Fruit fly (Drosophila melanogaster): Measurements from ENCODE around the gene CG42831.

CG42831 gene

DNA sequence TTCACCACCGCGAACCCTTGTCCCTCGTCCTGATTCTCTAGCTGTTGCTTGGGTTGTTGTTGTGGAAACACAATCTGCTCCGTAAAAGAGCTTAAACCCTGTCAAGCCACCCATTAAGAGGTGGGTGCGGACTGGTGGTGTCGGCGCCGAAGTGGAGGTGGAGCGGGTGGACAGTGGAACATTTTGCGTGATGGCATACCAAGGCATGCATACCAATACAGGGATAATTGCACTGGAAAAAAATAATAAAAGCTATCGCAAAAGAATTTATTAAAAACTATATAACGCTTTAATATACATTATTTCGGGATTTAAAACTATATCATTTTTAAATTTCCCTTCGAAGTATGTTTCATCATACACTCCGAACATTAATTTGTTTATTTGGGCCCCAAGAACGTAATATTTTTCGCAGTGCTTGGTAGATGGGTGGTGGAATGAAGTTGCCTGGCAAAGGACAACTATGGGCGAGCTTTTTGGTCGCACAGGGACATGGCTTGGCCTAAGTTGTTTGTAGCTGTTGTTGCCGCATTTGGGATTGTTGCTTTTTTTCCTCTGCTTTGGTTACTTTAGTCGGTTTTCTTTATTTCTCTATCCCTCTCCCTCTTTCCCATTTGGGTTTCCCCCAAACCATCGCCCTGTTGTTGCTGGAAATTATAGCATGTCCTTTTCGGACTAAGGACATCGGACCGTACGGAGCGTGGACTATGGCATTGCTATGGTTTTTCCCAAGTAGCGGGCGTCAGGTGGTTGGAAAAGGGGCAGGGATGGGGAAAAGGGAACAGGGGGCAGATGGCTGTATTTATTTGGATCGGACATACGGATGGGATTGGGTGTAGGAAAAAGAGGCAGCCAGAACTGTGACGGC is 8.0 kb downstream of the CG42831 start (continued):
- TF ChIP-seq Sox14 (GFP tag; optimal IDR thresholded peaks at IDR 0.05) = peak; percentile 6
- TF ChIP-seq OdsH (GFP tag; optimal IDR thresholded peaks at IDR 0.05) = peak; percentile 31
- peak; percentile 36 for TF ChIP-seq achi (GFP tag; optimal IDR thresholded peaks at IDR 0.05)
- no peak for TF ChIP-seq CG8319 (GFP tag; optimal IDR thresholded peaks at IDR 0.05)
- TF ChIP-seq CG1621 (tag; optimal IDR thresholded peaks at IDR 0.05) = no peak
- TF ChIP-seq CG34406 (GFP tag; optimal IDR thresholded peaks at IDR 0.05) = peak; percentile 16
- peak; percentile 72 for TF ChIP-seq svp (GFP tag)
- TF ChIP-seq CG10631 (GFP tag; optimal IDR thresholded peaks at IDR 0.05) = peak; percentile 49
- TF ChIP-seq Hr39 (GFP tag; optimal IDR thresholded peaks at IDR 0.05) = no peak
- no peak for TF ChIP-seq CG16779 (tag; optimal IDR thresholded peaks at IDR 0.05)
- TF ChIP-seq vri (GFP tag; optimal IDR thresholded peaks at IDR 0.05) = no peak
- TF ChIP-seq spab (GFP tag; optimal IDR thresholded peaks at IDR 0.05) = peak; percentile 11
- TF ChIP-seq Eip78C (GFP tag) = peak; percentile 85
- peak; percentile 22 for TF ChIP-seq esn (GFP tag; optimal IDR thresholded peaks at IDR 0.05)
- no peak for TF ChIP-seq cyc (GFP tag; optimal IDR thresholded peaks at IDR 0.05)
- no peak for TF ChIP-seq CG7368 (GFP tag; optimal IDR thresholded peaks at IDR 0.05)
- 0 out of 3 replicates have a peak, but pooled peaks have one; percentile 23 for TF ChIP-seq eg (GFP tag; IDR thresholded peaks at IDR 0.05)
- peak; percentile 47 for TF ChIP-seq Ets96B (tag; optimal IDR thresholded peaks at IDR 0.05)
- no peak for TF ChIP-seq CG4318 (GFP tag; optimal IDR thresholded peaks at IDR 0.05)

- peak; percentile 33 for TF ChIP-seq Eip78C (GFP tag)
- TF ChIP-seq spab (GFP tag; optimal IDR thresholded peaks at IDR 0.05) = no peak
These were observed 12.7 kb downstream of the CG42831 start for dm6 chr3L:10827348-10827747.

dm6 chr3L:10829160-10829559 is 14.5 kb downstream of the CG42831 start:
- no peak for TF ChIP-seq CG11294 (GFP tag; IDR thresholded peaks at IDR 0.05)
- TF ChIP-seq Eip93F (GFP tag; optimal IDR thresholded peaks at IDR 0.05) = no peak
- no peak for TF ChIP-seq CG7368 (GFP tag; optimal IDR thresholded peaks at IDR 0.05)
- TF ChIP-seq CG10669 (GFP tag; optimal IDR thresholded peaks at IDR 0.05) = no peak
- TF ChIP-seq CG31627 (GFP tag; optimal IDR thresholded peaks at IDR 0.05) = no peak
- no peak for TF ChIP-seq acj6 (GFP tag; optimal IDR thresholded peaks at IDR 0.05)
- no peak for TF ChIP-seq CG8319 (GFP tag; optimal IDR thresholded peaks at IDR 0.05)
- no peak for TF ChIP-seq Met (GFP tag; optimal IDR thresholded peaks at IDR 0.05)
- TF ChIP-seq Eip78C (GFP tag) = peak; percentile 56
- TF ChIP-seq Hr38 (GFP tag; optimal IDR thresholded peaks at IDR 0.05) = no peak
- TF ChIP-seq CG11762 (GFP tag; optimal IDR thresholded peaks at IDR 0.05; ENCODE audit: insufficient read depth) = no peak
- TF ChIP-seq svp (GFP tag) = no peak
- no peak for TF ChIP-seq spab (GFP tag; optimal IDR thresholded peaks at IDR 0.05)
- TF ChIP-seq net (GFP tag; optimal IDR thresholded peaks at IDR 0.05) = no peak
- TF ChIP-seq Ets96B (tag; optimal IDR thresholded peaks at IDR 0.05) = no peak
- TF ChIP-seq CG32006 (GFP tag; optimal IDR thresholded peaks at IDR 0.05) = peak; percentile 18

dm6 chr3L:10833222-10833621 is 18.6 kb downstream of the CG42831 start:
- TF ChIP-seq CG6808 (GFP tag; optimal IDR thresholded peaks at IDR 0.05) = no peak
- TF ChIP-seq Hr39 (GFP tag; optimal IDR thresholded peaks at IDR 0.05) = no peak
- no peak for TF ChIP-seq CG6792 (GFP tag; optimal IDR thresholded peaks at IDR 0.05)
- TF ChIP-seq CG10669 (GFP tag; optimal IDR thresholded peaks at IDR 0.05) = no peak
- no peak for TF ChIP-seq CG10631 (GFP tag; optimal IDR thresholded peaks at IDR 0.05)
- no peak for TF ChIP-seq CG3919 (GFP tag; optimal IDR thresholded peaks at IDR 0.05)
- TF ChIP-seq Gug (GFP tag; IDR thresholded peaks at IDR 0.05) = no peak
- no peak for TF ChIP-seq net (GFP tag; optimal IDR thresholded peaks at IDR 0.05)
- no peak for TF ChIP-seq CG11762 (GFP tag; optimal IDR thresholded peaks at IDR 0.05; ENCODE audit: insufficient read depth)
- TF ChIP-seq CG32006 (GFP tag; optimal IDR thresholded peaks at IDR 0.05) = no peak
- no peak for TF ChIP-seq CG4318 (GFP tag; optimal IDR thresholded peaks at IDR 0.05)
- TF ChIP-seq Sox14 (GFP tag; optimal IDR thresholded peaks at IDR 0.05) = no peak
- TF ChIP-seq Eip78C (GFP tag) = no peak
- TF ChIP-seq OdsH (GFP tag; optimal IDR thresholded peaks at IDR 0.05) = no peak
- no peak for TF ChIP-seq Met (GFP tag; optimal IDR thresholded peaks at IDR 0.05)
- TF ChIP-seq CG3032 (tag; optimal IDR thresholded peaks at IDR 0.05) = no peak
- TF ChIP-seq svp (GFP tag) = no peak
- no peak for TF ChIP-seq pdm3 (GFP tag; optimal IDR thresholded peaks at IDR 0.05)
- no peak for TF ChIP-seq fd59A (GFP tag; optimal IDR thresholded peaks at IDR 0.05)

Measured in whole organism, prepupa.